Worm (Caenorhabditis elegans): ENCODE data around the gene C36C5.12.

DNA sequence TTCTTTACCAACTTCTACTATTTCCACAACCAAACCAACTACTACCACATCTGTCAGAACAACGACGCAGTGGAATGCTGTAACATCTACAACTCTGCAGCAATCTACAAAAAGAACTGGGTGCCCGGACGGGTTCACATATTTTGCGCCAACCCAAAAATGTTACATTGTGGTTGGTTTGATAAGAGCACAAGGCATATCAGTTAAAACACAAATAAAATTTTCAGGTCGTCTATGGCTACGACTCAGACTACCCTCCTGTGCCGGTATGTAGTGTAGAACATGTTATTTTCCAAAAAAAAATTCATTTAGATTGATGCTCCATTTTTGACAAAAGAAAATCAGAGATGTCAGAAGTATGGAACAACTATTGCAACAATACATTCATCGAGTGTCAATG, 40.0 kb downstream of the C36C5.12 start:
- TF ChIP-seq hmg-4 (GFP tag; optimal IDR thresholded peaks at IDR 0.05) (no peak), F13C5.2 (tag; optimal IDR thresholded peaks at IDR 0.05) (no peak), ama-1 (optimal IDR thresholded peaks at IDR 0.05) (no peak), hmbx-1 (tag; optimal IDR thresholded peaks at IDR 0.05) (no peak), tra-4 (tag; optimal IDR thresholded peaks at IDR 0.05) (no peak), B0310.2 (tag; optimal IDR thresholded peaks at IDR 0.05) (no peak), sea-1 (GFP tag; conservative IDR thresholded peaks at IDR 0.05) (no peak), ceh-13 (GFP tag; optimal IDR thresholded peaks at IDR 0.05) (no peak), tbx-11 (GFP tag; IDR thresholded peaks at IDR 0.05) (no peak)

Data from whole organism, early embryonic.